Worm (Caenorhabditis elegans) whole organism, L4/young adult: ENCODE measurements around the gene zag-1.

Experiments
- W03F9.2 ChIP-seq: fragments of 150-350 bp; optimal IDR thresholded peaks from 2 replicates; lab custom pipeline; 2014; ENCODE audit warnings: missing biosample characterization, missing genetic modification characterization
- dao-5 ChIP-seq: sonication (generic microtip); optimal IDR thresholded peaks from 2 replicates; lab custom pipeline; 2016; ENCODE audit warnings: missing genotype, missing genetic modification characterization, moderate library complexity, missing compliant biosample characterization
- him-1 ChIP-seq: sonication (generic microtip); optimal IDR thresholded peaks from 2 replicates; lab custom pipeline; 2016; ENCODE audit warnings: missing genotype, missing genetic modification reagents, missing genetic modification characterization, missing compliant biosample characterization

The zag-1 gene

DNA sequence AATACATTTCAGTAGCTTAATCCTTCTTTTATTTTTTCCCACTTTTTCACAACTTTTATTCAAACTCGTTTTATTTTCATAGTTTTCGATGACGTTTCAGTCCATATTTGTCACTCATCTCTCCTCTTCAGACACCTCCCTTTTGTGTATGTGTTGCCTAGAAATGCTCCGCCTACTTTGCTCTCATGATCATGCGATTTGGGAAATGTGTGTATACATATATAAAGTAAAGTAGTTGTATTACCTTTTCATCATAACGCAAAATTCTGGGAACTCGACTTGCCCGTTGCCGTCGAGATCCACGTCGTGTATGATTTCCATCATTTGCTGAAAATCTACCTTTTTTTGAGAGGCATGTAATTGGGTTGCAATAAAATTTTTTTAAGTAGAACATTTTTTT, 23.6 kb upstream of the zag-1 start:
- TF ChIP-seq dao-5 (tag; lab: Kevin White, UChicago) (no peak), W03F9.2 (tag; lab: Kevin White, UChicago) (no peak), him-1 (tag; lab: Kevin White, UChicago) (no peak)

ce11 chrIV:3833778-3834177, 21.9 kb upstream of the zag-1 start:
- no peak for TF ChIP-seq W03F9.2 (tag; lab: Kevin White, UChicago)
- TF ChIP-seq dao-5 (tag; lab: Kevin White, UChicago) = no peak
- TF ChIP-seq him-1 (tag; lab: Kevin White, UChicago) = no peak

- TF ChIP-seq dao-5 (tag; lab: Kevin White, UChicago) = no peak
- no peak for TF ChIP-seq him-1 (tag; lab: Kevin White, UChicago)
- TF ChIP-seq W03F9.2 (tag; lab: Kevin White, UChicago) = no peak
Observed at ce11 chrIV:3835065-3835464, 20.6 kb upstream of the zag-1 start, which contains the start of gene cal-3. TSS of gene cal-3 (minus strand) at chrIV:3835165.

DNA sequence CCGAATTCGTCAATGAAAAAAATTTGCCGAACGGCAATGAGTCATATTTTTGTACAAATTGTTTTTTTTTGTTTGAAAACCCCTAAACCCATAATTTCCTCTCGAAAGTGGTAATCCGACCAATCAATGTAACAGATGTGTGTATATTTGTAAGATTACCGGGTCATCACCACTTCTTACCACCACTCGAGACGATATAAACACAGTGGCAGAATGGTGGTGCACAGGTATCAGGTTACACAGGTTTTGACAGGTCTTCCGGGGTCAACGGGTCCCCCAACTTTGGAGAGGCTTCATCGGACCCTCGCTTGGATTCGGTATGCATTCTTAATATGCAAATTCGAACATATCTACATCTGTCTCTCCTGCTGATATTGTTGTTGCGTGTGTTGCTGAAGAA, 17.0 kb upstream of the zag-1 start:
- TF ChIP-seq him-1 (tag; lab: Kevin White, UChicago) (no peak), dao-5 (tag; lab: Kevin White, UChicago) (no peak), W03F9.2 (tag; lab: Kevin White, UChicago) (no peak)

- no peak for TF ChIP-seq him-1 (tag; lab: Kevin White, UChicago)
- no peak for TF ChIP-seq W03F9.2 (tag; lab: Kevin White, UChicago)
- TF ChIP-seq dao-5 (tag; lab: Kevin White, UChicago) = no peak
Observed at ce11 chrIV:3839420-3839819, 16.2 kb upstream of the zag-1 start, which contains the start of gene F28F9.2. TSS of gene F28F9.2 (plus strand) at chrIV:3839720.

DNA sequence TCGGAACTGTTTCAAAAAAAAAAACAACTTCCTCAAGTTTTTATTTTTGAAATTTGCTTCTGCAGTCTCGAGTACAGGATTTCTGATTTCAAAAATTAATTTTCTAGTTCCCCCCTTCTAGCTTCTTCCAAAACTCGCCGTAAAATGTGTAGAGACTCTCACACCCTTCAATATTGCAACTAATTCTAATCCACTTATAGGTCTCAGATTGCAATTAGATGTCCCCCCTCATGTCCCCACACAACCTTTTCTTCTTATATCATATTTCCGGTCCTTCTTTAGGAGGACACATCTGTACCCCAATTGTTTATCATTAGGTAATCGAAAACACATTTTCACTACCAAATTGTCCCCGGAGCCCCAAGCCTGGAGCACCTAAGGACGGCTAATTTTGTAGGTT, 15.2 kb upstream of the zag-1 start:
- TF ChIP-seq W03F9.2 (tag; lab: Kevin White, UChicago) = no peak
- no peak for TF ChIP-seq dao-5 (tag; lab: Kevin White, UChicago)
- no peak for TF ChIP-seq him-1 (tag; lab: Kevin White, UChicago)

DNA sequence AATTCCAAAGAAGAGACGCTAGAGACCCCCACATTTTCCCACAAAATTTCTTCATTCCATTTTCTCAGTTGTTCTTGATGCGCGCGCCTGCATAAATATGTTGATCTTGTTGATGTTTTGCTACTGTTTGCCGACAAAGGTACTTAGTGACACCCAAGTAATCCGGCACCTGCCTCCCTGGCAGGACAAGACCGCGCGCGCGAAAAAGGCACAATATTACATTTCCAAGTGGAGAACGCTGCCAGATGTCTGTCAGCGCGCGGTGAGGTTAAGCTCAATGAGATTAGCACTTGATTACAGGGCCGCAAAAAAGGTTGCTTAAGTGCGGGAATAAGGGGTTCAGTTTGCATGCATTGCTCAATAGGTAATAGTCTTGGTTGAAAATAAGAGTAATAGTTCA, 14.0 kb upstream of the zag-1 start:
- TF ChIP-seq dao-5 (tag; lab: Kevin White, UChicago) = no peak
- no peak for TF ChIP-seq W03F9.2 (tag; lab: Kevin White, UChicago)
- no peak for TF ChIP-seq him-1 (tag; lab: Kevin White, UChicago)

DNA sequence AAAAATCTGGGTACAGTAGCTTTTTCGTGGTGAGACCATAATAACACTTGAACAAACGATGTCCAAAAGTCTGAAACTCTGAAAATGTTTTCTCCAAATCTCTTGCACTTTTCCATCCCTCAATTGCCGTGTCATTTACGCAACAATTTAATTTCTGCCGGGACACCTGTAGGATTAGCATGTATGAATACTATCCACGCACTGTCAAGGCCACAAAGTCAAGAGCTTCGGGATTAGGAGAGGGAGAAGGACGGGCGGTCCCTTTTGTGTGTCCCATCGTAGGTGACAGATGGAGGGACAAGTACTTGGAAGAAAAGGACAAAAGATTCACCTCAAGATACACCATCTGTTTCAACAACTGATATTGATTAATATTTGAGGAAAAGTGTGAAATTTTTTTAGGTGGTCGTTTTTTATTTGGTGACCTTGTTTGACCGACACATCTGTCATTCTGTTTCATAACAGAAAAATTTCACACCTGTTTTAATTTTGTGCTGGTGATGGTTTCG, 12.6 kb upstream of the zag-1 start:
- no peak for TF ChIP-seq W03F9.2 (tag; lab: Kevin White, UChicago)
- no peak for TF ChIP-seq dao-5 (tag; lab: Kevin White, UChicago)
- no peak for TF ChIP-seq him-1 (tag; lab: Kevin White, UChicago)

- TF ChIP-seq him-1 (tag; lab: Kevin White, UChicago) = no peak
- no peak for TF ChIP-seq dao-5 (tag; lab: Kevin White, UChicago)
- no peak for TF ChIP-seq W03F9.2 (tag; lab: Kevin White, UChicago)
Observed at ce11 chrIV:3844004-3844403, 11.6 kb upstream of the zag-1 start.

DNA sequence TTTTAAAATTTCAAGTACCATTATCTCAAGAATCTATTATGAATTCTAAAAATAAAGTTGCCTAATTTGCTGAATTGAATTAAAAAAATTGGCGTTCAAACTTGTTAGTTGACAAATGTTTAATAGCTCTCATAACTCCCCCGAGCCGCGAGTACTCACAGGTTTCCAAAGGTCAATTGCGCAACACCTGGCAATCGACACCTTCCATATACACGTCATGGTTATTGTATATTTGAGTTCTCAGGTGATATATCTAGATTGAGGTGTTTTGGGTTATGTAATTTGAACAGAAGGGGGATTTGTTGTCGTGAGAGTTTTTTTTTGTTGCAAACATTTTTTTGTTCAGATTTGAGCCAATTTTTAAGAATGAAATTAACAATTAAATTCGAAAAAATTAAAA, 11.1 kb upstream of the zag-1 start:
- TF ChIP-seq him-1 (tag; lab: Kevin White, UChicago) (no peak), W03F9.2 (tag; lab: Kevin White, UChicago) (no peak), dao-5 (tag; lab: Kevin White, UChicago) (no peak)

ce11 chrIV:3847489-3847888, 8.2 kb upstream of the zag-1 start:
- no peak for TF ChIP-seq him-1 (tag; lab: Kevin White, UChicago)
- no peak for TF ChIP-seq dao-5 (tag; lab: Kevin White, UChicago)
- no peak for TF ChIP-seq W03F9.2 (tag; lab: Kevin White, UChicago)

ce11 chrIV:3848985-3849384, 6.7 kb upstream of the zag-1 start:
- TF ChIP-seq dao-5 (tag; lab: Kevin White, UChicago) (no peak), W03F9.2 (tag; lab: Kevin White, UChicago) (no peak), him-1 (tag; lab: Kevin White, UChicago) (no peak)

ce11 chrIV:3853557-3853956, 2.1 kb upstream of the zag-1 start:
- TF ChIP-seq him-1 (tag; lab: Kevin White, UChicago) = no peak
- no peak for TF ChIP-seq dao-5 (tag; lab: Kevin White, UChicago)
- TF ChIP-seq W03F9.2 (tag; lab: Kevin White, UChicago) = no peak

DNA sequence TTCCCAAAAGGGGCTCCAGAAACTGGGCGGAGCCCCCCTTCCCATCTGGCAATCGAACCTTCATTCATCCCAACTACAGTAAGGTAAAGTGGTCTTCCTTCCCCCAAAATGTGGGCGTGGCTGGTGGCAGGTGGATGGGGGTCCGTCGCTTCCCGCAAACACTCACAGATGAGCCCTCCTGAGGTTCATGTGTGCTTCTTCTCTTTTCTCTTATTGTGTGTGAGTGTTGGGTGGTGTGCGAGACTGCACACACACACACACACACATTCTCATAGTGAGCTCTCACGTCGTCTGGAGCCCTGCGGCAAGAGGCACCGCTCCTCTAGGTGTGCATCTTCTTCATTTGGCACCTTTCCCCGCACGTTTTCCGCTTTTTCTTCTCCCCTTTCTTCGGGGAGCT, 1.0 kb upstream of the zag-1 start:
- no peak for TF ChIP-seq W03F9.2 (tag; lab: Kevin White, UChicago)
- TF ChIP-seq him-1 (tag; lab: Kevin White, UChicago) = no peak
